Fruit fly (Drosophila melanogaster) whole organism, embryonic: Measurements from ENCODE around the gene CG32625.

ENCODE experiments used
- Asciz ChIP-seq: fragments of 200-800 bp; sonication (Bioruptor generic); optimal IDR thresholded peaks from 2 replicates; lab custom pipeline; 2017; ENCODE audit warnings: missing biosample characterization, mild to moderate bottlenecking, missing genetic modification characterization, missing genetic modification reagents
- Blimp-1 ChIP-seq: fragments of 200-800 bp; sonication (Bioruptor generic); optimal IDR thresholded peaks from 3 replicates; lab custom pipeline; 2018; ENCODE audit warnings: missing biosample characterization, missing genetic modification characterization, mild to moderate bottlenecking, moderate library complexity, missing genetic modification reagents
- CG10267 ChIP-seq: fragments of 200-800 bp; sonication (Bioruptor generic); optimal IDR thresholded peaks from 2 replicates; lab custom pipeline; 2018; ENCODE audit warnings: missing biosample characterization, mild to moderate bottlenecking, missing genetic modification characterization, moderate library complexity
- CG10959 ChIP-seq: fragments of 200-800 bp; sonication (Bioruptor generic); IDR thresholded peaks from 2 replicates; pipeline ENCODE4 v1.3.6; 2022; ENCODE audit warnings: missing biosample characterization, missing genetic modification characterization
- CG12155 ChIP-seq: fragments of 200-800 bp; sonication (Bioruptor generic); optimal IDR thresholded peaks from 3 replicates; lab custom pipeline; 2016; ENCODE audit warnings: missing biosample characterization, missing genetic modification characterization
- CG1233 ChIP-seq: fragments of 200-800 bp; sonication (Bioruptor generic); optimal IDR thresholded peaks from 4 replicates; lab custom pipeline; 2018; ENCODE audit warnings: missing biosample characterization, mild to moderate bottlenecking, missing genetic modification characterization
- CG12744 ChIP-seq: fragments of 200-800 bp; sonication (Bioruptor generic); optimal IDR thresholded peaks from 2 replicates; lab custom pipeline; 2016; ENCODE audit warnings: missing biosample characterization, missing genetic modification characterization
- CG14050 ChIP-seq: fragments of 200-800 bp; sonication (Bioruptor generic); IDR thresholded peaks from 3 replicates; pipeline ENCODE4 v1.3.6; 2022; ENCODE audit warnings: missing biosample characterization, missing genetic modification characterization
- CG14667 ChIP-seq: fragments of 200-800 bp; sonication (Bioruptor generic); IDR thresholded peaks from 2 replicates; pipeline ENCODE4 v1.3.6; 2022; ENCODE audit warnings: missing biosample characterization, missing genetic modification characterization
- CG14710 ChIP-seq: fragments of 200-800 bp; sonication (Bioruptor generic); optimal IDR thresholded peaks from 3 replicates; lab custom pipeline; 2019; ENCODE audit warnings: missing biosample characterization, mild to moderate bottlenecking, missing genetic modification characterization, moderate library complexity
- CG1603 ChIP-seq: fragments of 200-800 bp; sonication (Bioruptor generic); optimal IDR thresholded peaks from 2 replicates; lab custom pipeline; 2019; ENCODE audit warnings: missing biosample characterization, mild to moderate bottlenecking, missing genetic modification characterization, moderate library complexity
- CG17912 ChIP-seq: fragments of 200-800 bp; sonication (Bioruptor generic); optimal IDR thresholded peaks from 2 replicates; lab custom pipeline; 2018; ENCODE audit warnings: missing biosample characterization, mild to moderate bottlenecking, missing genetic modification characterization
- CG3281 ChIP-seq: fragments of 200-800 bp; sonication (Bioruptor generic); optimal IDR thresholded peaks from 3 replicates; lab custom pipeline; 2017; ENCODE audit warnings: missing biosample characterization, mild to moderate bottlenecking, missing genetic modification characterization
- CG34224 ChIP-seq: fragments of 200-800 bp; sonication (Bioruptor generic); IDR thresholded peaks from 3 replicates; pipeline ENCODE4 v1.3.6; 2022; ENCODE audit warnings: missing biosample characterization, missing genetic modification characterization; ENCODE audit not compliant: partially characterized antibody
- D ChIP-seq, 2 experiments: fragments of 200-800 bp in 1 of 2; fragments of >200 bp in 1 of 2; sonication (Bioruptor generic) in 1 of 2; optimal IDR thresholded peaks; 2 replicates in 1 of 2; 3 replicates in 1 of 2; lab custom pipeline; 2017; ENCODE audit warnings: mild to moderate bottlenecking in 1 of 2, missing biosample characterization in 1 of 2, missing genetic modification characterization in 1 of 2, missing genetic modification reagents in 1 of 2
- Doc3 ChIP-seq: fragments of 200-800 bp; sonication (Bioruptor generic); IDR thresholded peaks from 3 replicates; pipeline ENCODE4 v1.3.6; 2022; ENCODE audit warnings: missing biosample characterization, missing genetic modification characterization; ENCODE audit not compliant: partially characterized antibody
- Ets65A ChIP-seq: fragments of 200-800 bp; sonication (Bioruptor generic); peaks from one replicate; lab custom pipeline; 2016; ENCODE audit warnings: missing biosample characterization, missing genetic modification characterization
- HmgZ ChIP-seq: fragments of 200-800 bp; sonication (Bioruptor generic); optimal IDR thresholded peaks from 2 replicates; lab custom pipeline; 2018; ENCODE audit warnings: missing biosample characterization, mild to moderate bottlenecking, missing genetic modification characterization
- Lpt ChIP-seq: fragments of >200 bp; optimal IDR thresholded peaks from 2 replicates; lab custom pipeline; 2018; ENCODE audit warnings: missing biosample characterization, missing genetic modification characterization
- Nf-YA ChIP-seq: fragments of 200-800 bp; sonication (Bioruptor generic); IDR thresholded peaks from 2 replicates; pipeline ENCODE4 v1.3.6; 2022; ENCODE audit warnings: missing biosample characterization, missing genetic modification characterization
- Side ChIP-seq: fragments of 200-800 bp; sonication (Bioruptor generic); optimal IDR thresholded peaks from 2 replicates; lab custom pipeline; 2016; ENCODE audit warnings: missing biosample characterization, missing genetic modification characterization
- Sin3A ChIP-seq: fragments of >200 bp; optimal IDR thresholded peaks from 2 replicates; lab custom pipeline; 2018
- Six4 ChIP-seq: fragments of 200-800 bp; sonication (Bioruptor generic); optimal IDR thresholded peaks from 2 replicates; lab custom pipeline; 2016; ENCODE audit warnings: missing biosample characterization, missing genetic modification characterization
- Sry-β ChIP-seq: fragments of 200-800 bp; sonication (Bioruptor generic); optimal IDR thresholded peaks from 2 replicates; lab custom pipeline; 2018; ENCODE audit warnings: missing biosample characterization, mild to moderate bottlenecking, missing genetic modification characterization, moderate library complexity
- bab2 ChIP-seq: fragments of 200-800 bp; sonication (Bioruptor generic); optimal IDR thresholded peaks from 2 replicates; lab custom pipeline; 2016; ENCODE audit warnings: missing biosample characterization, missing genetic modification characterization
- bcd ChIP-seq: fragments of 200-800 bp; sonication (Bioruptor generic); optimal IDR thresholded peaks from 2 replicates; lab custom pipeline; 2017; ENCODE audit warnings: missing biosample characterization, mild to moderate bottlenecking, missing genetic modification characterization
- bowl ChIP-seq: fragments of 200-800 bp; sonication (Bioruptor generic); IDR thresholded peaks from 2 replicates; pipeline ENCODE4 v1.3.6; 2022; ENCODE audit warnings: missing biosample characterization, missing genetic modification characterization
- dan ChIP-seq: fragments of 200-800 bp; sonication (Bioruptor generic); IDR thresholded peaks from 2 replicates; pipeline ENCODE4 v1.3.6; 2022; ENCODE audit warnings: missing biosample characterization, missing genetic modification characterization
- jumu ChIP-seq: fragments of 200-800 bp; sonication (Bioruptor generic); optimal IDR thresholded peaks from 3 replicates; lab custom pipeline; 2016; ENCODE audit warnings: missing biosample characterization, missing genetic modification characterization
- ken ChIP-seq: fragments of 200-800 bp; sonication (Bioruptor generic); IDR thresholded peaks from 3 replicates; pipeline ENCODE4 v1.3.6; 2022; ENCODE audit warnings: missing biosample characterization, missing genetic modification characterization
- org-1 ChIP-seq: fragments of 200-800 bp; sonication (Bioruptor generic); optimal IDR thresholded peaks from 2 replicates; lab custom pipeline; 2017; ENCODE audit warnings: missing biosample characterization, missing genetic modification characterization
- run ChIP-seq: fragments of 200-800 bp; sonication (Bioruptor generic); optimal IDR thresholded peaks from 3 replicates; lab custom pipeline; 2018; ENCODE audit warnings: missing biosample characterization, mild to moderate bottlenecking, missing genetic modification characterization
- salm ChIP-seq: fragments of 200-800 bp; sonication (Bioruptor generic); optimal IDR thresholded peaks from 2 replicates; lab custom pipeline; 2018; ENCODE audit warnings: missing biosample characterization, mild to moderate bottlenecking, missing genetic modification characterization
- sisA ChIP-seq: fragments of 200-800 bp; sonication (Bioruptor generic); IDR thresholded peaks from 2 replicates; pipeline ENCODE4 v1.3.6; 2022; ENCODE audit warnings: missing biosample characterization, missing genetic modification characterization
- sqz ChIP-seq: fragments of 200-800 bp; sonication (Bioruptor generic); optimal IDR thresholded peaks from 3 replicates; lab custom pipeline; 2018; ENCODE audit warnings: missing biosample characterization, mild to moderate bottlenecking, missing genetic modification characterization
- sug ChIP-seq: fragments of 200-800 bp; optimal IDR thresholded peaks from 2 replicates; lab custom pipeline; 2019; ENCODE audit warnings: missing biosample characterization, mild to moderate bottlenecking, missing genetic modification characterization, moderate library complexity
- tap ChIP-seq: fragments of 200-800 bp; optimal IDR thresholded peaks from 3 replicates; lab custom pipeline; 2019; ENCODE audit warnings: missing biosample characterization, mild to moderate bottlenecking, missing genetic modification characterization, moderate library complexity
- tio ChIP-seq: fragments of 200-800 bp; sonication (Bioruptor generic); optimal IDR thresholded peaks from 2 replicates; lab custom pipeline; 2017; ENCODE audit warnings: missing biosample characterization, missing genetic modification characterization, inconsistent platforms
- vnd ChIP-seq: fragments of 200-800 bp; sonication (Bioruptor generic); IDR thresholded peaks from 3 replicates; pipeline ENCODE4 v1.3.6; 2022; ENCODE audit warnings: missing biosample characterization, missing genetic modification characterization; ENCODE audit not compliant: partially characterized antibody
- wek ChIP-seq: fragments of 200-800 bp; sonication (Bioruptor generic); optimal IDR thresholded peaks from 3 replicates; lab custom pipeline; 2018; ENCODE audit warnings: missing biosample characterization, mild to moderate bottlenecking, missing genetic modification characterization, moderate library complexity
- wor ChIP-seq: fragments of 200-800 bp; sonication (Bioruptor generic); IDR thresholded peaks from 2 replicates; pipeline ENCODE4 v1.3.6; 2022; ENCODE audit warnings: missing biosample characterization, missing genetic modification characterization
- yki ChIP-seq: fragments of >200 bp; optimal IDR thresholded peaks from 3 replicates; lab custom pipeline; 2018
- zf30C ChIP-seq: fragments of 200-800 bp; sonication (Bioruptor generic); optimal IDR thresholded peaks from 3 replicates; lab custom pipeline; 2018; ENCODE audit warnings: missing biosample characterization, mild to moderate bottlenecking, missing genetic modification characterization
- zfh1 ChIP-seq: fragments of 200-800 bp; sonication (Bioruptor generic); IDR thresholded peaks from 3 replicates; pipeline ENCODE4 v1.3.6; 2022; ENCODE audit warnings: missing biosample characterization, missing genetic modification characterization

CG32625 gene

DNA sequence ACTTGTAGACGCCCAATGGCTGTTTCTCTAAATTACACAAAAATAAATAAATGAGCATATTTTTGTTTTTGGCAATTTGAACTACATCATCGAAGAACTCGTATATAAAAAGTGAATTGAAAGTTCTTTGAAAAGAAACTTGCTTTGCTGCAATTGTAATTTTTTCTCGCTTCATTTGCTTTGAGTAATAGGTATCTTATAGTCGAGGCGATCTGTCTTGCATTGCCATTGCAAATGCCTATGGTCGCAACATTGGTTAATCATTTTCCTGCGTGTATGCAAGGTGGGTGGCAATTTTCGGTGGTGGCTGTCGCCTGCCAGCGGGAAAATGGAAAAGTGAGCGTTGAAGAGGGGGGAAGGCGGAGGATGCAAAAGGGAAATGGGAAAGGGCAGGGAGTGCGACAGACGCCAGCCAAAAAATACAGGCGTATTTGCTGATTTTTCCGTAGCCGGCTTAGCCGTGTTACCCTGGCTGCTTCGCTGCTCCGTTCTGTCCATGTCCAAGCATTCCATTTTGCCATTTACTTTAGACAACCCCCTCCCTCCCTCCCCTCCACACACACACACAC lies 30.7 kb upstream of the CG32625 start (continued):
- TF ChIP-seq vnd (GFP tag; lab: Robert Waterston, UW) (no peak), ken (GFP tag; lab: Robert Waterston, UW) (no peak), CG10267 (no peak), zf30C (peak; percentile 22)

DNA sequence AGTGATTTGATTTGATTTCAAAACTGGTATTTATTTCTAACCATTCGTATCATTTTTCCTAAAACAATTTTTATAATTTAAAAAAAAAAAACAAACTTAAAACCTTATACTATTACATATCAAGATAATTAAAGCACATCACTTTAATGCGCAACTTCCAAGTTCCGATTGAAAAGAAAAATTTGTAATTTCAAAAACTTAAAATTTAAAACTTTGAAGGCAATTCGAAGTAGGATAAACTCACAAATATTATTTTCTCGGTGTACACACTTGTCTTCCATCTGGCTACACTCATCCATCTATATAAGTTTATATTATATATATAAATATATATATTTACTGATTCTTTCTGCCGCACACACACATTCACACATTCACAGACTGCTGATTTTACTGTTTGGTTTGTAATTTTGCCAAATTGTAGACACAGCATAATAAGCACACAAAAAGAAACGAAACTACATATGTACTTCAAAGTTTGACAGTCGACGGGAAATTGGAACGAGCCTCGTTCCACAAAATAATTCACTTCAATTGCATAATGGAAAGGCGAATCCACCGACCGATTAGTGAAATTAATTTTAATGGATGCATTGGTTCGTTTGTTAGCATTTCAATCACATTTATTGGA lies 29.5 kb upstream of the CG32625 start:
- TF ChIP-seq CG17912 (GFP tag; lab: Kevin White, UChicago) (no peak), Blimp-1 (GFP tag; lab: Kevin White, UChicago) (no peak), zfh1 (GFP tag; lab: Robert Waterston, UW) (no peak), CG10959 (GFP tag; lab: Robert Waterston, UW) (no peak), sug (no peak), Asciz (GFP tag; lab: Kevin White, UChicago) (no peak), CG1233 (GFP tag; lab: Kevin White, UChicago) (no peak), CG14050 (GFP tag; lab: Robert Waterston, UW) (no peak), sqz (GFP tag; lab: Kevin White, UChicago) (no peak), Six4 (GFP tag; lab: Kevin White, UChicago) (no peak), D (optimal IDR thresholded peaks at IDR 0.05; lab: Kevin White, UChicago) (no peak), D (GFP tag; optimal IDR thresholded peaks at IDR 0.05; lab: Kevin White, UChicago) (no peak)

DNA sequence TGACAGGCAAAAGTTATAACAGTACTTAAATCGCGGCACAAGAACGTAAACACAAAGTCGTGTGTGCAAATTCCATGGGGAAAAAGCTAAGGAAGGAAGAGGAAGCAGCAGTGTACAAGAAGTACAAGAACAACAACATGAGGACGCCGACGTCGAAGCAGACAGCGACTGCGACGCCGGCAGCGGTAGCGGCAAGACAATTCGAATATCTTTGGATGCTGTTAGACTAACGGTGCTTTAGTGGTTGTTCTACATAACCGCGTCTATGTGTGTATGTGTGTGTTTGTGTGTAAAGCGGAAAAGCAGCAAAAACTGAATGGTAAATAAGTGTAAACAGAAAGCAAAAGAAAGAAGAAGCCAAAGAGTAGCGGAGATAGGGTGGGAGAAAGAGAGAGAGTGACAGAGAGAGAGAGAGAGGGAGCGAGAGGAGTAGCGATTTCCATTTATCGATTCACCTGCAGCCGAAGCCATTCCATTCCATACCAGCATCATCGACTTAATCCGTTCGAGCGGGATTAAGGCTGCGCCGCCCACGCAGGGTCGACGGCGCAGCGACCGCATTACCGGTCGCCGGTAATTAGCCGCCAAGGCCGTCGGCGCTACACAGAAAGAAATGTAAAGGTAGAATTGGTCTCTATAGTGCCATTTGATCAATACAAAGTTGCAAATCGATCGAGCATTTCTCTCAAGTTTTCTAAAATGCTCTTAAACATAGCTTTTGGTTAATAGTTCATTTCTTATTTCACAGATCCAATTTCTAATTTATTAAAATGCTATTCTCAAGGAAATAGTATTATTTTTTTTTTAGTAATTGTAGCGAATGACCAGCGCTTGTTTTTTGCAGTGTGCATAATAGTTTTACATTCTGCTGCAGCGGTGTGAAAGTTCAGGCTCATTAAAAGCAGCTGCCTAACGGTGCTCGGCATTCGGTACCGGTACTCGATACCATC lies 27.6 kb upstream of the CG32625 start:
- TF ChIP-seq CG12744 (no peak), CG1603 (tag; lab: Kevin White, UChicago) (no peak), bab2 (GFP tag; lab: Kevin White, UChicago) (no peak), CG34224 (no peak), Doc3 (no peak), tap (tag; lab: Kevin White, UChicago) (peak; percentile 18), wek (no peak), CG14667 (GFP tag; lab: Robert Waterston, UW) (no peak), CG14710 (tag; lab: Kevin White, UChicago) (peak; percentile 37), jumu (peak; percentile 30), CG3281 (GFP tag; lab: Kevin White, UChicago) (peak; percentile 49), bowl (no peak), wor (GFP tag; lab: Robert Waterston, UW) (0 out of 2 replicates have a peak, but pooled peaks have one; percentile 30), tio (GFP tag; lab: Kevin White, UChicago) (peak; percentile 54), zf30C (peak; percentile 41), Nf-YA (GFP tag; lab: Robert Waterston, UW) (no peak), HmgZ (tag; lab: Kevin White, UChicago) (no peak), bcd (GFP tag; lab: Kevin White, UChicago) (peak; percentile 34), zfh1 (GFP tag; lab: Robert Waterston, UW) (peak; percentile 41; the same call in 1 of the 3 replicates), Sry-β (GFP tag; lab: Kevin White, UChicago) (no peak), CG10267 (peak; percentile 27), Side (no peak), Ets65A (GFP tag; lab: Kevin White, UChicago) (peak; percentile 91), sisA (GFP tag; lab: Robert Waterston, UW) (peak; percentile 59), Lpt (no peak), yki (lab: Kevin White, UChicago) (no peak), CG12155 (GFP tag; lab: Kevin White, UChicago) (peak; percentile 21), org-1 (GFP tag; lab: Kevin White, UChicago) (peak; percentile 42), Sin3A (lab: Kevin White, UChicago) (no peak), salm (tag; lab: Kevin White, UChicago) (peak; percentile 13), run (no peak), dan (GFP tag; lab: Robert Waterston, UW) (no peak)
